Worm (Caenorhabditis elegans) whole organism, L1 larva: ENCODE results near the gene K01D12.5.
A peak's percentile ranks its signal among the peaks of the same experiment; 100 is the strongest.

Source experiments
- C04F5.9 ChIP-seq: sonication (generic microtip); optimal IDR thresholded peaks from 2 replicates; lab custom pipeline; 2016; ENCODE audit warnings: missing genetic modification characterization, missing compliant biosample characterization
- F16B12.6 ChIP-seq: fragments of 150-350 bp; optimal IDR thresholded peaks from 2 replicates; lab custom pipeline; 2014; ENCODE audit warnings: missing biosample characterization, missing genetic modification characterization
- alr-1 ChIP-seq: fragments of 200-800 bp; sonication (Bioruptor generic); optimal IDR thresholded peaks from 2 replicates; lab custom pipeline; 2018; ENCODE audit warnings: borderline replicate concordance, mild to moderate bottlenecking, missing genetic modification characterization, missing compliant biosample characterization
- ceh-8 ChIP-seq: fragments of 200-800 bp; sonication (Bioruptor generic); optimal IDR thresholded peaks from 2 replicates; lab custom pipeline; 2018; ENCODE audit warnings: mild to moderate bottlenecking, missing genetic modification characterization, moderate library complexity, missing compliant biosample characterization
- ces-1 ChIP-seq: fragments of 150-350 bp; optimal IDR thresholded peaks from 2 replicates; lab custom pipeline; 2014; ENCODE audit warnings: missing biosample characterization, missing genetic modification reagents, missing genetic modification characterization
- efl-1 ChIP-seq, 4 experiments: fragments of 150-350 bp; optimal IDR thresholded peaks in 3 of 4; peaks in 1 of 4; 1 replicate in 1 of 4; 2 replicates in 3 of 4; lab custom pipeline; 2014; ENCODE audit warnings: missing biosample characterization in 2 of 4, missing genetic modification characterization in 2 of 4, missing genetic modification reagents in 2 of 4
- efl-3 ChIP-seq: fragments of 200-800 bp; sonication (Bioruptor generic); optimal IDR thresholded peaks from 2 replicates; lab custom pipeline; 2018; ENCODE audit warnings: mild to moderate bottlenecking, missing genetic modification characterization, missing compliant biosample characterization
- egl-27 ChIP-seq, 2 experiments: fragments of 150-350 bp in 1 of 2; sonication (generic microtip); optimal IDR thresholded peaks; 3 replicates each; lab custom pipeline; 2017 to 2018; ENCODE audit warnings: missing biosample characterization in 2 of 2, missing genetic modification characterization in 2 of 2, missing genetic modification reagents in 2 of 2
- fkh-10 ChIP-seq: sonication (generic microtip); optimal IDR thresholded peaks from 2 replicates; lab custom pipeline; 2017; ENCODE audit warnings: missing biosample characterization, missing genetic modification reagents, missing genetic modification characterization
- fkh-4 ChIP-seq: sonication (generic microtip); optimal IDR thresholded peaks from 2 replicates; lab custom pipeline; 2016; ENCODE audit warnings: missing compliant biosample characterization, missing genetic modification characterization, borderline replicate concordance
- fos-1 ChIP-seq: fragments of 150-350 bp; optimal IDR thresholded peaks from 2 replicates; lab custom pipeline; 2014; ENCODE audit warnings: missing biosample characterization, missing genetic modification characterization
- grh-1 ChIP-seq: fragments of 200-800 bp; sonication (Bioruptor generic); IDR thresholded peaks from 2 replicates; pipeline ENCODE4 v1.3.6; 2022; ENCODE audit warnings: missing genetic modification reagents, missing genetic modification characterization, missing compliant biosample characterization
- hlh-17 ChIP-seq: fragments of 200-800 bp; sonication (Bioruptor generic); optimal IDR thresholded peaks from 2 replicates; lab custom pipeline; 2018; ENCODE audit warnings: missing genetic modification characterization, mild to moderate bottlenecking, missing compliant biosample characterization, moderate library complexity, borderline replicate concordance
- hlh-4 ChIP-seq: sonication (generic microtip); optimal IDR thresholded peaks from 2 replicates; lab custom pipeline; 2016; ENCODE audit warnings: mild to moderate bottlenecking, missing genetic modification characterization, missing compliant biosample characterization
- isw-1 ChIP-seq: fragments of 200-800 bp; sonication (Bioruptor generic); IDR thresholded peaks from 2 replicates; pipeline ENCODE4 v1.3.6; 2022; ENCODE audit warnings: missing genetic modification characterization, missing compliant biosample characterization
- lsy-2 ChIP-seq, 2 experiments: fragments of 150-350 bp; optimal IDR thresholded peaks; 2 replicates each; lab custom pipeline; 2014; ENCODE audit warnings: missing biosample characterization in 2 of 2, missing genetic modification characterization in 2 of 2
- mdl-1 ChIP-seq, 2 experiments: fragments of 150-350 bp; optimal IDR thresholded peaks; 2 replicates each; lab custom pipeline; 2014 to 2017; ENCODE audit warnings: missing biosample characterization in 2 of 2, missing genetic modification characterization in 2 of 2, inconsistent platforms in 1 of 2
- mef-2 ChIP-seq: fragments of 150-350 bp; optimal IDR thresholded peaks from 2 replicates; lab custom pipeline; 2014; ENCODE audit warnings: missing biosample characterization, missing genetic modification characterization
- nhr-11 ChIP-seq: fragments of 150-350 bp; optimal IDR thresholded peaks from 2 replicates; lab custom pipeline; 2014; ENCODE audit warnings: missing biosample characterization, missing genetic modification characterization
- nhr-237 ChIP-seq: fragments of 150-350 bp; optimal IDR thresholded peaks from 2 replicates; lab custom pipeline; 2014; ENCODE audit warnings: missing biosample characterization, missing genetic modification characterization
- nhr-76 ChIP-seq: sonication (generic microtip); optimal IDR thresholded peaks from 2 replicates; lab custom pipeline; 2017; ENCODE audit warnings: missing biosample characterization, missing genetic modification characterization
- nhr-85 ChIP-seq: sonication (generic microtip); peaks from one replicate; lab custom pipeline; 2016; ENCODE audit warnings: missing genetic modification characterization, inconsistent platforms, missing compliant biosample characterization
- pag-3 ChIP-seq: sonication (generic microtip); optimal IDR thresholded peaks from 2 replicates; lab custom pipeline; 2017; ENCODE audit warnings: missing genetic modification characterization, mild to moderate bottlenecking, missing compliant biosample characterization, antibody characterized with exemption, borderline replicate concordance; ENCODE audit not compliant: insufficient read depth
- snu-23 ChIP-seq: sonication (generic microtip); optimal IDR thresholded peaks from 2 replicates; lab custom pipeline; 2016; ENCODE audit warnings: missing genetic modification characterization, missing compliant biosample characterization
- sptf-1 ChIP-seq: fragments of 150-350 bp; optimal IDR thresholded peaks from 2 replicates; lab custom pipeline; 2014; ENCODE audit warnings: missing biosample characterization, missing genetic modification characterization
- sup-37 ChIP-seq: fragments of 200-800 bp; sonication (Bioruptor generic); optimal IDR thresholded peaks from 2 replicates; lab custom pipeline; 2018; ENCODE audit warnings: mild to moderate bottlenecking, missing genetic modification characterization, missing compliant biosample characterization
- zag-1 ChIP-seq: fragments of 150-350 bp; optimal IDR thresholded peaks from 2 replicates; lab custom pipeline; 2014; ENCODE audit warnings: missing biosample characterization, missing genetic modification characterization
- ztf-11 ChIP-seq, 2 experiments: sonication (generic microtip); optimal IDR thresholded peaks; 2 replicates each; lab custom pipeline; 2016 to 2017; ENCODE audit warnings: missing genetic modification characterization in 2 of 2, missing biosample characterization in 1 of 2, missing compliant biosample characterization in 1 of 2
- ztf-4 ChIP-seq: fragments of 150-350 bp; optimal IDR thresholded peaks from 2 replicates; lab custom pipeline; 2014; ENCODE audit warnings: missing biosample characterization, missing genetic modification characterization

Gene K01D12.5

ce11 chrV:12433717-12434116, 36.1 kb downstream of the K01D12.5 start, which contains the start of gene srh-25:
Gene srh-25 (minus strand): TSS chrV:12433817.
- TF ChIP-seq hlh-4 (tag; lab: Kevin White, UChicago) (peak; percentile 60), C04F5.9 (tag; lab: Kevin White, UChicago) (no peak), nhr-76 (tag; lab: Kevin White, UChicago) (no peak)

- TF ChIP-seq zag-1 (tag; lab: Kevin White, UChicago) (no peak), pag-3 (tag; lab: Kevin White, UChicago) (no peak), F16B12.6 (tag; lab: Kevin White, UChicago) (no peak), mef-2 (tag; lab: Kevin White, UChicago) (no peak), isw-1 (GFP tag; lab: Robert Waterston, UW) (no peak), fos-1 (no peak), grh-1 (no peak), C04F5.9 (tag; lab: Kevin White, UChicago) (no peak), alr-1 (tag; lab: Kevin White, UChicago) (no peak), nhr-237 (tag; lab: Kevin White, UChicago) (no peak), snu-23 (no peak), ztf-4 (tag; lab: Kevin White, UChicago) (no peak), ces-1 (GFP tag; lab: Kevin White, UChicago) (no peak), lsy-2 (tag; optimal IDR thresholded peaks at IDR 0.05; lab: Kevin White, UChicago) (no peak), mdl-1 (tag; optimal IDR thresholded peaks at IDR 0.05; lab: Kevin White, UChicago) (no peak), nhr-85 (tag; lab: Kevin White, UChicago) (no peak), efl-3 (GFP tag; lab: Kevin White, UChicago) (no peak), fkh-10 (GFP tag; lab: Kevin White, UChicago) (no peak), sptf-1 (no peak)
Measured at ce11 chrV:12441420-12441819, 43.8 kb downstream of the K01D12.5 start, which contains the start of gene pals-37. Gene pals-37 (minus strand): TSS chrV:12441520.

- TF ChIP-seq nhr-11 (tag; lab: Kevin White, UChicago) (no peak), ceh-8 (GFP tag; lab: Kevin White, UChicago) (no peak), fkh-4 (tag; lab: Kevin White, UChicago) (no peak), sup-37 (GFP tag; lab: Kevin White, UChicago) (no peak), egl-27 (tag; optimal IDR thresholded peaks at IDR 0.05; lab: Kevin White, UChicago) (no peak), ztf-11 (tag; optimal IDR thresholded peaks at IDR 0.05; lab: Kevin White, UChicago) (no peak)
Measured at ce11 chrV:12443754-12444153, 46.1 kb downstream of the K01D12.5 start, which contains the start of gene pals-39. Gene pals-39 (minus strand): TSS chrV:12443854.

- TF ChIP-seq hlh-17 = no peak
- TF ChIP-seq efl-1 (optimal IDR thresholded peaks at IDR 0.05; lab: Kevin White, UChicago) = no peak
- TF ChIP-seq efl-1 (GFP tag; optimal IDR thresholded peaks at IDR 0.05 in 1 of 2; lab: Kevin White, UChicago) = peak in 1 of 2 experiments; percentile 79
- TF ChIP-seq nhr-76 (tag; lab: Kevin White, UChicago) = no peak
Measured at ce11 chrV:12446895-12447294, 49.2 kb downstream of the K01D12.5 start, which contains the start of the genes pals-38 and C54D10.9. Gene pals-38 (minus strand): TSS chrV:12446995. Gene C54D10.9 (plus strand): TSS chrV:12447153.
